Fruit fly (Drosophila melanogaster) whole organism: Measurements from ENCODE around the gene amd.

Experiments used
- CG8478 ChIP-seq: fragments of >200 bp; optimal IDR thresholded peaks from 2 replicates; lab custom pipeline; 2018; ENCODE audit warnings: inconsistent platforms
- Dll ChIP-seq: fragments of >200 bp; optimal IDR thresholded peaks from 2 replicates; lab custom pipeline; 2017
- EcR ChIP-seq, 2 experiments: fragments of >200 bp; optimal IDR thresholded peaks; 2 replicates each; lab custom pipeline; 2017; ENCODE audit warnings: missing biosample characterization in 2 of 2, missing genetic modification characterization in 2 of 2, missing genetic modification reagents in 2 of 2
- pan ChIP-seq: fragments of >200 bp; optimal IDR thresholded peaks from 2 replicates; lab custom pipeline; 2017
- psq ChIP-seq: fragments of >200 bp; optimal IDR thresholded peaks from 2 replicates; lab custom pipeline; 2017
- usp ChIP-seq: fragments of >200 bp; optimal IDR thresholded peaks from 2 replicates; lab custom pipeline; 2017; ENCODE audit warnings: missing biosample characterization, missing genetic modification characterization, mixed read lengths

- TF ChIP-seq psq (no peak), usp (GFP tag; lab: Kevin White, UChicago) (no peak), Dll (lab: Kevin White, UChicago) (no peak), EcR (GFP tag; optimal IDR thresholded peaks at IDR 0.05; lab: Kevin White, UChicago) (no peak), pan (lab: Kevin White, UChicago) (no peak), CG8478 (no peak)
Observed at dm6 chr2L:19089385-19089784, 20.6 kb upstream of the amd start.
